Worm (Caenorhabditis elegans): ENCODE results near the gene msp-64.

The msp-64 gene

ce11 chrII:5768274-5768820, 41.8 kb downstream of the msp-64 start:
- TF ChIP-seq dao-5 (tag; optimal IDR thresholded peaks at IDR 0.05) (no peak), him-1 (tag; optimal IDR thresholded peaks at IDR 0.05) (no peak), W03F9.2 (tag; optimal IDR thresholded peaks at IDR 0.05) (no peak)

DNA sequence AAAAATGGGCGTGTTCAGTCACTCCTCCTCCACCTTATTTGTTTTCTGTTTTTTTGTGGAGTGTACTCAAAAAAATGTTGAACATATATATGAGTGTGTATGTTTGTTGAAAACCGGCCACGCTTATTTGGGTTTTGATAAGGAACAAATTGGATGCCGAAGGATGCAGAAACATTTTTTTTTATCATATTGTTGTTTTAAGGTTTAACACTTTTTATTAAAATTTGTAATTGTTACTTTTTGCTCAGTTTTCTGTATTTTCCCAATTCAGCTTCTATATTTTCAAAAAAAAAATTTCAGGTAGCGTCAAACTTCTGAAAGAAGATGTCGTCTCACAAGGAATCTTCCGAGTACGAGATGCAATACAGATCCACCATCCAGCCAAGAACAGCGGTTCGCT, 44.8 kb downstream of the msp-64 start, which contains the start of gene ifb-1:
Gene ifb-1, plus strand, starts transcription at position 301 of the 400 bp plus-strand sequence.
- TF ChIP-seq W03F9.2 (tag; optimal IDR thresholded peaks at IDR 0.05): no peak

Data from whole organism, L4/young adult.